Worm (Caenorhabditis elegans) whole organism, young adult: ENCODE measurements around the gene fbxb-99.

Experiments used
- C06A6.2 ChIP-seq: fragments of 200-800 bp; sonication (Bioruptor generic); conservative IDR thresholded peaks from 2 replicates; pipeline ENCODE4 v1.3.6; 2022; ENCODE audit warnings: missing genetic modification characterization, missing compliant biosample characterization
- F33H1.4 ChIP-seq: fragments of 200-800 bp; sonication (Bioruptor generic); IDR thresholded peaks from 2 replicates; pipeline ENCODE4 v1.3.6; 2022; ENCODE audit warnings: missing genetic modification reagents, missing genetic modification characterization, missing compliant biosample characterization
- bed-1 ChIP-seq: fragments of 200-800 bp; sonication (Bioruptor generic); IDR thresholded peaks from 2 replicates; pipeline ENCODE4 v1.3.6; 2022; ENCODE audit warnings: missing genetic modification reagents, missing genetic modification characterization, missing compliant biosample characterization
- cebp-2 ChIP-seq: fragments of 200-800 bp; sonication (Bioruptor generic); IDR thresholded peaks from 2 replicates; pipeline ENCODE4 v1.3.6; 2022; ENCODE audit warnings: missing genetic modification characterization, missing compliant biosample characterization
- dox-1 ChIP-seq: fragments of 200-800 bp; sonication (Bioruptor generic); IDR thresholded peaks from 2 replicates; pipeline ENCODE4 v1.3.6; 2022; ENCODE audit warnings: missing genetic modification reagents, missing genetic modification characterization, missing compliant biosample characterization
- let-526 ChIP-seq: fragments of 200-800 bp; sonication (Bioruptor generic); IDR thresholded peaks from 2 replicates; pipeline ENCODE4 v1.3.6; 2022; ENCODE audit warnings: missing genetic modification reagents, missing genetic modification characterization, missing compliant biosample characterization
- mes-4 ChIP-seq: sonication (generic microtip); optimal IDR thresholded peaks from 2 replicates; lab custom pipeline; 2016; ENCODE audit warnings: missing genotype, missing genetic modification characterization, missing compliant biosample characterization
- nhr-80 ChIP-seq: sonication (generic microtip); optimal IDR thresholded peaks from 2 replicates; lab custom pipeline; 2016; ENCODE audit warnings: missing genetic modification characterization, missing compliant biosample characterization
- pbrm-1 ChIP-seq: fragments of 200-800 bp; sonication (Bioruptor generic); IDR thresholded peaks from 2 replicates; pipeline ENCODE4 v1.3.6; 2022; ENCODE audit warnings: missing genetic modification reagents, missing genetic modification characterization, missing compliant biosample characterization
- snpc-3.4 ChIP-seq: sonication (generic microtip); optimal IDR thresholded peaks from 2 replicates; lab custom pipeline; 2017; ENCODE audit warnings: missing genetic modification characterization, mild to moderate bottlenecking, missing compliant biosample characterization, antibody characterized with exemption, moderate library complexity, missing genotype, missing genetic modification reagents
- sptf-2 ChIP-seq: fragments of 200-800 bp; sonication (Bioruptor generic); optimal IDR thresholded peaks from 2 replicates; lab custom pipeline; 2018; ENCODE audit warnings: mild to moderate bottlenecking, missing genetic modification characterization, missing compliant biosample characterization
- tbp1 ChIP-seq: fragments of 200-800 bp; sonication (Bioruptor generic); optimal IDR thresholded peaks from 2 replicates; lab custom pipeline; 2018; ENCODE audit warnings: mild to moderate bottlenecking, missing genetic modification characterization, missing compliant biosample characterization

Gene fbxb-99

DNA sequence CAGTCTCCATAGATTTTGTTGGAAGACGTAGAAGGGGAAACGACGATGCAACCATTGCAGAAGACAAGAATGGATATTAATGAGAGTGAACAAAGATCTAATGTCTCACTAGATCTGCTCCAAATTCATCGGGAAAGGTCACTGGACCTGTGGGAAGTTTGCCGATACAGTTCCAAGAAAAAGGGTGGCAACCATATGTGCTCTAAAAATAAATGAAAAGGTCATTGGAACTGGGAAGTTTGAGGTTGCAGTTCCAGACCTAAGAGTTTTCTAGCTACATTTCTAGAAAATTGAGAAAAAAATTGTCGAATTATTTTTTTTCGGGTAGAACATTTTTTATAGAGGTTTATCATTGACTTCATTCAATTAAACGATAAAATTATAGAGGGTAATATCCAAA lies 45.8 kb downstream of the fbxb-99 start, which contains the start of gene fbxb-92:
TSS of gene fbxb-92 (minus strand) at position 101 of the 400 bp plus-strand sequence.
- TF ChIP-seq snpc-3.4 (tag; lab: Kevin White, UChicago) (no peak), mes-4 (tag; lab: Kevin White, UChicago) (no peak), sptf-2 (GFP tag; lab: Kevin White, UChicago) (no peak)

DNA sequence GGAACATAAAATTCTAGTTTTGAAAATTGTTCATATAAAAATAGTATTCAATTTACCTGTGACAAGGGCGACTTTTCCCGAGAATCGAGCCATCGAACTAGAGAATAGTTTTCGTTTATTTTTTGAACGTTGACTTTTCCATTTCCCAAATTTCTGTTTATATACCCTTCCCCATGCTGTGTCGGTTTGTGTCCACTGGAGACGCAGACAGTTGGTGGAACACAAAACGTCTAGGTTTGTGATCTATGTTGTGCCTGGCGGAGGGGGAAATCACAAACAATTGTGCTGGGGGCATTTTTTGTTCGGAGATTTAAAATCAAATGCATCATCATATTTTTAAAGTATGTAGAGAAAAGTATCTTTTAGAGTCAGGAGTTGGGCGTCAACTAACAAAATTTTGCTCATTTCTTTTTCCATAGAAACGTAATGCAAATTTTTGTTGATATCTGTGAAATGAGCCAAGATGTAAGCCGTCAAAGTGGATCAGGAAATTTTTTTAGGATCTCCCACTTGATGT lies 49.5 kb downstream of the fbxb-99 start, which contains the start of gene nta-1:
TSS of gene nta-1 (minus strand) at position 131 of the 517 bp plus-strand sequence.
- TF ChIP-seq dox-1 (GFP tag; lab: Robert Waterston, UW) (0 out of 2 replicates have a peak, but pooled peaks have one; percentile 11), F33H1.4 (GFP tag; lab: Robert Waterston, UW) (no peak), tbp1 (GFP tag; lab: Kevin White, UChicago) (peak; percentile 29), nhr-80 (tag; lab: Kevin White, UChicago) (peak; percentile 58), bed-1 (GFP tag; lab: Robert Waterston, UW) (no peak), let-526 (GFP tag; lab: Robert Waterston, UW) (no peak), cebp-2 (GFP tag; lab: Robert Waterston, UW) (no peak), C06A6.2 (GFP tag; lab: Robert Waterston, UW) (no peak), pbrm-1 (no peak)
